Fruit fly (Drosophila melanogaster) Kc167 (cell line): ENCODE results near the gene egh.

ENCODE experiments used
- Myc ChIP-seq: fragments of >200 bp; optimal IDR thresholded peaks from 2 replicates; lab custom pipeline; 2017; ENCODE audit warnings: missing external identifiers
- Sin3A ChIP-seq: fragments of >200 bp; optimal IDR thresholded peaks from 2 replicates; lab custom pipeline; 2018; ENCODE audit warnings: missing external identifiers
- h ChIP-seq: fragments of >200 bp; optimal IDR thresholded peaks from 3 replicates; lab custom pipeline; 2018; ENCODE audit warnings: missing external identifiers
- insv ChIP-seq: fragments of >200 bp; optimal IDR thresholded peaks from 3 replicates; lab custom pipeline; 2018; ENCODE audit warnings: missing external identifiers
- psq ChIP-seq: fragments of >200 bp; optimal IDR thresholded peaks from 2 replicates; lab custom pipeline; 2017; ENCODE audit warnings: missing external identifiers
- ttk ChIP-seq: sonication (Bioruptor generic); optimal IDR thresholded peaks from 2 replicates; lab custom pipeline; 2017; ENCODE audit warnings: missing external identifiers

- TF ChIP-seq h (lab: Kevin White, UChicago) (no peak), Sin3A (lab: Kevin White, UChicago) (no peak), psq (lab: Kevin White, UChicago) (no peak), ttk (lab: Kevin White, UChicago) (no peak), insv (no peak), Myc (lab: Kevin White, UChicago) (no peak)
These were observed 41.4 kb upstream of the egh start for dm6 chrX:2546664-2547487.
